Worm (Caenorhabditis elegans): ENCODE data around the gene nlp-9.

- TF ChIP-seq lin-13 (GFP tag; optimal IDR thresholded peaks at IDR 0.05) (no peak), ceh-16 (tag; optimal IDR thresholded peaks at IDR 0.05) (no peak), mab-5 (tag; optimal IDR thresholded peaks at IDR 0.05) (no peak), mdl-1 (tag; optimal IDR thresholded peaks at IDR 0.05) (no peak), dmd-4 (tag; optimal IDR thresholded peaks at IDR 0.05) (no peak)
These were observed 22.1 kb downstream of the nlp-9 start for ce11 chrV:4241555-4241954.

Measured in whole organism, L2 larva.